Worm (Caenorhabditis elegans) whole organism, L1 larva: Measurements from ENCODE around the gene K01D12.8.

Experiments used
- C04F5.9 ChIP-seq: sonication (generic microtip); optimal IDR thresholded peaks from 2 replicates; lab custom pipeline; 2016; ENCODE audit warnings: missing genetic modification characterization, missing compliant biosample characterization
- C34B4.2 ChIP-seq: sonication (generic microtip); optimal IDR thresholded peaks from 2 replicates; lab custom pipeline; 2017; ENCODE audit warnings: mild to moderate bottlenecking, missing genetic modification characterization, missing compliant biosample characterization
- ceh-63 ChIP-seq: fragments of 200-800 bp; sonication (Bioruptor generic); optimal IDR thresholded peaks from 2 replicates; lab custom pipeline; 2018; ENCODE audit warnings: mild to moderate bottlenecking, missing genetic modification characterization, missing compliant biosample characterization
- elt-2 ChIP-seq: sonication (generic microtip); optimal IDR thresholded peaks from 2 replicates; lab custom pipeline; 2016; ENCODE audit warnings: missing genetic modification characterization, mild to moderate bottlenecking, inconsistent platforms, missing compliant biosample characterization, missing genetic modification reagents
- fkh-10 ChIP-seq: sonication (generic microtip); optimal IDR thresholded peaks from 2 replicates; lab custom pipeline; 2017; ENCODE audit warnings: missing biosample characterization, missing genetic modification reagents, missing genetic modification characterization
- fkh-4 ChIP-seq: sonication (generic microtip); optimal IDR thresholded peaks from 2 replicates; lab custom pipeline; 2016; ENCODE audit warnings: missing compliant biosample characterization, missing genetic modification characterization, borderline replicate concordance
- fos-1 ChIP-seq: fragments of 150-350 bp; optimal IDR thresholded peaks from 2 replicates; lab custom pipeline; 2014; ENCODE audit warnings: missing biosample characterization, missing genetic modification characterization
- lin-13 ChIP-seq: fragments of 150-350 bp; optimal IDR thresholded peaks from 2 replicates; lab custom pipeline; 2014; ENCODE audit warnings: missing biosample characterization, missing genetic modification reagents, missing genetic modification characterization
- lin-15B ChIP-seq: fragments of 150-350 bp; sonication (generic microtip); optimal IDR thresholded peaks from 3 replicates; lab custom pipeline; 2014; ENCODE audit warnings: missing biosample characterization, missing genetic modification characterization
- mep-1 ChIP-seq: fragments of 150-350 bp; optimal IDR thresholded peaks from 2 replicates; lab custom pipeline; 2014; ENCODE audit warnings: missing biosample characterization, missing genetic modification characterization
- rnt-1 ChIP-seq: sonication (generic microtip); optimal IDR thresholded peaks from 2 replicates; lab custom pipeline; 2016; ENCODE audit warnings: mild to moderate bottlenecking, missing genetic modification characterization, moderate library complexity, missing compliant biosample characterization
- zag-1 ChIP-seq: fragments of 150-350 bp; optimal IDR thresholded peaks from 2 replicates; lab custom pipeline; 2014; ENCODE audit warnings: missing biosample characterization, missing genetic modification characterization

ce11 chrV:12429039-12429438 lies 26.6 kb downstream of the K01D12.8 start, which contains the start of gene C54D10.5:
- TF ChIP-seq C04F5.9 (no peak), ceh-63 (GFP tag; lab: Kevin White, UChicago) (no peak), elt-2 (tag; lab: Kevin White, UChicago) (no peak), fkh-4 (tag; lab: Kevin White, UChicago) (no peak), mep-1 (tag; lab: Kevin White, UChicago) (no peak), lin-13 (no peak), lin-15B (tag; lab: Kevin White, UChicago) (no peak), fos-1 (tag; lab: Kevin White, UChicago) (no peak), rnt-1 (tag; lab: Kevin White, UChicago) (no peak), C34B4.2 (tag; lab: Kevin White, UChicago) (no peak), fkh-10 (no peak), zag-1 (tag; lab: Kevin White, UChicago) (no peak)
